Fruit fly (Drosophila melanogaster) whole organism, adult: Measurements from ENCODE around the gene Ankle2.

ENCODE experiments used
- CG11617 ChIP-seq: fragments of 200-800 bp; sonication (Bioruptor generic); optimal IDR thresholded peaks from 2 replicates; lab custom pipeline; 2017; ENCODE audit warnings: mild to moderate bottlenecking, missing biosample characterization, missing genetic modification reagents, missing genetic modification characterization
- CG12768 ChIP-seq: fragments of 200-800 bp; sonication (Bioruptor generic); optimal IDR thresholded peaks from 2 replicates; lab custom pipeline; 2017; ENCODE audit warnings: missing biosample characterization, missing genetic modification characterization, mild to moderate bottlenecking, moderate library complexity, missing genetic modification reagents
- CG33017 ChIP-seq: fragments of 200-800 bp; sonication (Bioruptor generic); optimal IDR thresholded peaks from 2 replicates; lab custom pipeline; 2018; ENCODE audit warnings: missing biosample characterization, mild to moderate bottlenecking, missing genetic modification characterization, moderate library complexity
- Clk ChIP-seq: fragments of 200-800 bp; sonication (Bioruptor generic); optimal IDR thresholded peaks from 2 replicates; lab custom pipeline; 2017; ENCODE audit warnings: missing biosample characterization, missing genetic modification characterization
- Crg-1 ChIP-seq: fragments of 200-800 bp; sonication (Bioruptor generic); optimal IDR thresholded peaks from 2 replicates; lab custom pipeline; 2016; ENCODE audit warnings: missing biosample characterization, missing genetic modification characterization
- kay ChIP-seq: fragments of 200-800 bp; sonication (Bioruptor generic); peaks from one replicate; lab custom pipeline; 2016; ENCODE audit warnings: missing biosample characterization, missing genetic modification characterization, borderline replicate concordance
- pad ChIP-seq: fragments of 200-800 bp; sonication (Bioruptor generic); optimal IDR thresholded peaks from 3 replicates; lab custom pipeline; 2017; ENCODE audit warnings: missing biosample characterization, missing genetic modification characterization, mild to moderate bottlenecking, moderate library complexity, missing genetic modification reagents
- toe ChIP-seq: fragments of 200-800 bp; sonication (Bioruptor generic); optimal IDR thresholded peaks from 2 replicates; lab custom pipeline; 2016; ENCODE audit warnings: missing biosample characterization, missing genetic modification characterization

DNA sequence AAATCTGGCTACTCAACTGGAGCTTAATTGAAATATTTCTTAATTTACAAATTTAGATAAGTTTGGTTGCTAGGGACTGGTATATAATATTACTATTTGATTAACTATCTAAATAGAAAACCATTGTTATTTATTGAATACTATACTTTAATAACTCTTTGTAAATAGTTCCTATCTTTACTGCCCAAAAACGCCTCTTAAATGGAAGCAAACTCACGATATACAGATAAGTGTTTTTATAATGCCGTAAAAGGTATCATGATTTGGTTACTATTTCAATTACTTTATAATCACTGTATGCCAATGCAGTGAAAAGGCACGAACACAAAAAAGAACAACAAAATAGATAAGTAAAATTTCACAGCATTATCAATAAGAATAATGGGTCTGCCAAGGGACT, 46.8 kb upstream of the Ankle2 start:
- no peak for TF ChIP-seq Crg-1
- TF ChIP-seq CG12768 (GFP tag; lab: Kevin White, UChicago), result no peak
- no peak for TF ChIP-seq Clk (GFP tag; lab: Kevin White, UChicago)
- no peak for TF ChIP-seq toe
- peak; percentile 26 for TF ChIP-seq kay
- TF ChIP-seq CG11617 (GFP tag; lab: Kevin White, UChicago), result peak; percentile 45
- peak; percentile 66 for TF ChIP-seq CG33017
- TF ChIP-seq pad (GFP tag; lab: Kevin White, UChicago), result peak; percentile 6
